Fruit fly (Drosophila melanogaster) whole organism, prepupa: Measurements from ENCODE around the gene Polr1B.

ENCODE experiments used
- Blimp-1 ChIP-seq: fragments of 200-800 bp; sonication (Bioruptor generic); optimal IDR thresholded peaks from 3 replicates; lab custom pipeline; 2017; ENCODE audit warnings: missing biosample characterization, missing genetic modification characterization, mild to moderate bottlenecking, moderate library complexity, missing genetic modification reagents
- CG10631 ChIP-seq: fragments of 200-800 bp; sonication (Bioruptor generic); optimal IDR thresholded peaks from 2 replicates; lab custom pipeline; 2016; ENCODE audit warnings: missing biosample characterization, missing genetic modification characterization
- CG11294 ChIP-seq: fragments of 200-800 bp; sonication (Bioruptor generic); IDR thresholded peaks from 2 replicates; pipeline ENCODE4 v1.3.6; 2022; ENCODE audit warnings: missing biosample characterization, missing genetic modification characterization
- CG11762 ChIP-seq: fragments of 200-800 bp; sonication (Bioruptor generic); optimal IDR thresholded peaks from 3 replicates; lab custom pipeline; 2016; ENCODE audit warnings: missing biosample characterization, missing genetic modification characterization; ENCODE audit not compliant: insufficient read depth
- CG11902 ChIP-seq: fragments of 200-800 bp; sonication (Bioruptor generic); optimal IDR thresholded peaks from 3 replicates; lab custom pipeline; 2016; ENCODE audit warnings: missing biosample characterization, missing genetic modification characterization
- CG15336 ChIP-seq: fragments of 200-800 bp; sonication (Bioruptor generic); IDR thresholded peaks from 2 replicates; pipeline ENCODE4 v1.3.6; 2022; ENCODE audit warnings: missing biosample characterization, missing genetic modification characterization
- CG1621 ChIP-seq: fragments of 200-800 bp; sonication (Bioruptor generic); optimal IDR thresholded peaks from 3 replicates; lab custom pipeline; 2018; ENCODE audit warnings: missing biosample characterization, mild to moderate bottlenecking, missing genetic modification characterization
- CG16779 ChIP-seq: fragments of 200-800 bp; sonication (Bioruptor generic); optimal IDR thresholded peaks from 3 replicates; lab custom pipeline; 2017; ENCODE audit warnings: missing biosample characterization, mild to moderate bottlenecking, missing genetic modification characterization
- CG3032 ChIP-seq: fragments of 200-800 bp; optimal IDR thresholded peaks from 2 replicates; lab custom pipeline; 2019; ENCODE audit warnings: missing biosample characterization, mild to moderate bottlenecking, missing genetic modification characterization, moderate library complexity
- CG32006 ChIP-seq: fragments of 200-800 bp; sonication (Bioruptor generic); optimal IDR thresholded peaks from 3 replicates; lab custom pipeline; 2017; ENCODE audit warnings: missing biosample characterization, mild to moderate bottlenecking, missing genetic modification characterization
- CG34406 ChIP-seq: fragments of 200-800 bp; sonication (Bioruptor generic); optimal IDR thresholded peaks from 3 replicates; lab custom pipeline; 2016; ENCODE audit warnings: missing biosample characterization, missing genetic modification characterization
- CG3919 ChIP-seq: fragments of 200-800 bp; sonication (Bioruptor generic); optimal IDR thresholded peaks from 3 replicates; lab custom pipeline; 2016; ENCODE audit warnings: missing biosample characterization, missing genetic modification characterization
- CG4318 ChIP-seq: fragments of 200-800 bp; sonication (Bioruptor generic); optimal IDR thresholded peaks from 3 replicates; lab custom pipeline; 2017; ENCODE audit warnings: missing biosample characterization, mild to moderate bottlenecking, missing genetic modification characterization
- CG6163 ChIP-seq: fragments of 200-800 bp; sonication (Bioruptor generic); IDR thresholded peaks from 3 replicates; pipeline ENCODE4 v1.3.6; 2022; ENCODE audit warnings: missing biosample characterization, missing genetic modification characterization
- CG6792 ChIP-seq: fragments of 200-800 bp; sonication (Bioruptor generic); optimal IDR thresholded peaks from 3 replicates; lab custom pipeline; 2016; ENCODE audit warnings: missing biosample characterization, missing genetic modification characterization
- CG6808 ChIP-seq: fragments of 200-800 bp; sonication (Bioruptor generic); optimal IDR thresholded peaks from 3 replicates; lab custom pipeline; 2017; ENCODE audit warnings: missing biosample characterization, missing genetic modification characterization, mild to moderate bottlenecking, moderate library complexity, missing genetic modification reagents
- CG6854 ChIP-seq: fragments of 200-800 bp; sonication (Bioruptor generic); optimal IDR thresholded peaks from 2 replicates; lab custom pipeline; 2017; ENCODE audit warnings: missing biosample characterization, mild to moderate bottlenecking, missing genetic modification characterization
- CG8119 ChIP-seq: fragments of 200-800 bp; sonication (Bioruptor generic); IDR thresholded peaks from 3 replicates; pipeline ENCODE4 v1.3.6; 2022; ENCODE audit warnings: missing biosample characterization, missing genetic modification characterization
- CG8319 ChIP-seq: fragments of 200-800 bp; sonication (Bioruptor generic); optimal IDR thresholded peaks from 3 replicates; lab custom pipeline; 2016; ENCODE audit warnings: missing biosample characterization, missing genetic modification characterization
- Eip78C ChIP-seq: fragments of 200-800 bp; sonication (Bioruptor generic); peaks from one replicate; lab custom pipeline; 2016; ENCODE audit warnings: missing biosample characterization, missing genetic modification characterization
- Ets21C ChIP-seq: fragments of 200-800 bp; sonication (Bioruptor generic); optimal IDR thresholded peaks from 3 replicates; lab custom pipeline; 2016; ENCODE audit warnings: missing biosample characterization, missing genetic modification characterization
- Ets96B ChIP-seq: fragments of 200-800 bp; optimal IDR thresholded peaks from 2 replicates; lab custom pipeline; 2019; ENCODE audit warnings: missing biosample characterization, mild to moderate bottlenecking, missing genetic modification characterization, moderate library complexity
- Gug ChIP-seq: fragments of 200-800 bp; sonication (Bioruptor generic); IDR thresholded peaks from 2 replicates; pipeline ENCODE4 v1.3.6; 2022; ENCODE audit warnings: missing biosample characterization, missing genetic modification characterization
- Hr38 ChIP-seq: sonication (Bioruptor generic); optimal IDR thresholded peaks from 2 replicates; lab custom pipeline; 2016; ENCODE audit warnings: missing biosample characterization, missing genetic modification characterization
- Hr39 ChIP-seq: fragments of 200-800 bp; sonication (Bioruptor generic); optimal IDR thresholded peaks from 2 replicates; lab custom pipeline; 2016; ENCODE audit warnings: missing biosample characterization, missing genetic modification characterization
- Hr4 ChIP-seq: fragments of 200-800 bp; sonication (Bioruptor generic); optimal IDR thresholded peaks from 3 replicates; lab custom pipeline; 2016; ENCODE audit warnings: missing biosample characterization, missing genetic modification characterization
- Lpt ChIP-seq: fragments of 200-800 bp; sonication (Bioruptor generic); optimal IDR thresholded peaks from 3 replicates; lab custom pipeline; 2016; ENCODE audit warnings: missing biosample characterization, missing genetic modification characterization
- Met ChIP-seq: fragments of 200-800 bp; sonication (Bioruptor generic); optimal IDR thresholded peaks from 3 replicates; lab custom pipeline; 2016; ENCODE audit warnings: missing biosample characterization, missing genetic modification characterization
- OdsH ChIP-seq: fragments of 200-800 bp; sonication (Bioruptor generic); optimal IDR thresholded peaks from 3 replicates; lab custom pipeline; 2016; ENCODE audit warnings: missing biosample characterization, missing genetic modification characterization
- Smox ChIP-seq: fragments of 200-800 bp; sonication (Bioruptor generic); optimal IDR thresholded peaks from 3 replicates; lab custom pipeline; 2016; ENCODE audit warnings: missing biosample characterization, missing genetic modification characterization
- Sox102F ChIP-seq: fragments of 200-800 bp; sonication (Bioruptor generic); optimal IDR thresholded peaks from 2 replicates; lab custom pipeline; 2016; ENCODE audit warnings: missing biosample characterization, mild to moderate bottlenecking, missing genetic modification characterization
- Sox14 ChIP-seq: fragments of 200-800 bp; sonication (Bioruptor generic); optimal IDR thresholded peaks from 3 replicates; lab custom pipeline; 2016; ENCODE audit warnings: missing biosample characterization, missing genetic modification characterization
- Sox15 ChIP-seq: fragments of 200-800 bp; sonication (Bioruptor generic); optimal IDR thresholded peaks from 3 replicates; lab custom pipeline; 2016; ENCODE audit warnings: missing biosample characterization, missing genetic modification characterization
- acj6 ChIP-seq: fragments of 200-800 bp; sonication (Bioruptor generic); optimal IDR thresholded peaks from 3 replicates; lab custom pipeline; 2016; ENCODE audit warnings: missing biosample characterization, missing genetic modification characterization
- dac ChIP-seq: fragments of 200-800 bp; sonication (Bioruptor generic); optimal IDR thresholded peaks from 2 replicates; lab custom pipeline; 2017; ENCODE audit warnings: missing biosample characterization, mild to moderate bottlenecking, missing genetic modification characterization
- dsx ChIP-seq: fragments of 200-800 bp; optimal IDR thresholded peaks from 3 replicates; lab custom pipeline; 2019; ENCODE audit warnings: missing biosample characterization, mild to moderate bottlenecking, missing genetic modification characterization, moderate library complexity; ENCODE audit not compliant: poor library complexity, severe bottlenecking
- eg ChIP-seq: fragments of 200-800 bp; sonication (Bioruptor generic); IDR thresholded peaks from 3 replicates; pipeline ENCODE4 v1.3.6; 2022; ENCODE audit warnings: missing biosample characterization, missing genetic modification characterization
- esn ChIP-seq: fragments of 200-800 bp; sonication (Bioruptor generic); optimal IDR thresholded peaks from 2 replicates; lab custom pipeline; 2016; ENCODE audit warnings: missing biosample characterization, mild to moderate bottlenecking, missing genetic modification characterization, moderate library complexity
- fd59A ChIP-seq: fragments of 200-800 bp; sonication (Bioruptor generic); optimal IDR thresholded peaks from 2 replicates; lab custom pipeline; 2017; ENCODE audit warnings: missing biosample characterization, mild to moderate bottlenecking, missing genetic modification characterization, missing genetic modification reagents
- fd85E ChIP-seq: fragments of 200-800 bp; sonication (Bioruptor generic); optimal IDR thresholded peaks from 3 replicates; lab custom pipeline; 2016; ENCODE audit warnings: missing biosample characterization, missing genetic modification characterization
- fkh ChIP-seq: fragments of 200-800 bp; sonication (Bioruptor generic); optimal IDR thresholded peaks from 3 replicates; lab custom pipeline; 2017; ENCODE audit warnings: missing biosample characterization, mild to moderate bottlenecking, missing genetic modification characterization, moderate library complexity
- pdm3 ChIP-seq: fragments of 200-800 bp; sonication (Bioruptor generic); optimal IDR thresholded peaks from 3 replicates; lab custom pipeline; 2016; ENCODE audit warnings: missing biosample characterization, missing genetic modification characterization
- salr ChIP-seq, 2 experiments: fragments of 200-800 bp; sonication (Bioruptor generic); optimal IDR thresholded peaks; 3 replicates each; lab custom pipeline; 2016 to 2018; ENCODE audit warnings: missing biosample characterization in 2 of 2, missing genetic modification characterization in 2 of 2, mild to moderate bottlenecking in 1 of 2
- svp ChIP-seq: fragments of 200-800 bp; sonication (Bioruptor generic); peaks from one replicate; lab custom pipeline; 2016; ENCODE audit warnings: missing biosample characterization, missing genetic modification characterization
- vri ChIP-seq: fragments of 200-800 bp; sonication (Bioruptor generic); optimal IDR thresholded peaks from 3 replicates; lab custom pipeline; 2016; ENCODE audit warnings: missing biosample characterization, mild to moderate bottlenecking, missing genetic modification characterization

Gene Polr1B

DNA sequence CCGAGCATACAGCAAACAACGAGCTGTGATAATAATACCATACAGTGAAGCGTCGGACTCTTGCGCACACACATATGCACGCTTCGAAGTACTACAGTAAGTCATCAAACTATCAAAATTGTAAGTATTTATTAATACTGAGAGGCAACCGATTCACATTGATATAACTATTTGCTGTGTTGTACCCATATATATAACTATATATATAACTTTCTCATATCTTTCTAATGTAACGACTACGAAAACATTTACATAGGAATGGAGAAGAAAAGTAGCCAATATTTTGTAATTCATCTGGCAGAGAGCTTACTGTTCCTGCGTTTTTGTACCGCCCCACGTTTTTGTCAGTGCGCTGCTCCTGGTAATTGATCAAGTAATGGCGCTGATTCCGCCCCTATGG lies 8.8 kb downstream of the Polr1B start:
- TF ChIP-seq Met (GFP tag; lab: Kevin White, UChicago) (no peak), CG11762 (peak; percentile 26), Sox15 (GFP tag; lab: Kevin White, UChicago) (no peak), dac (peak; percentile 3), Hr38 (no peak), CG15336 (GFP tag; lab: Robert Waterston, UW) (peak; percentile 66), CG11294 (GFP tag; lab: Robert Waterston, UW) (peak; percentile 14; the same call in 1 of the 2 replicates), CG6163 (no peak), eg (GFP tag; lab: Robert Waterston, UW) (no peak; the same call in 2 of the 3 replicates), Hr4 (GFP tag; lab: Kevin White, UChicago) (peak; percentile 81), CG16779 (tag; lab: Kevin White, UChicago) (no peak), esn (GFP tag; lab: Kevin White, UChicago) (no peak), CG3919 (GFP tag; lab: Kevin White, UChicago) (no peak), CG11902 (GFP tag; lab: Kevin White, UChicago) (no peak), Eip78C (GFP tag; lab: Kevin White, UChicago) (no peak), salr (GFP tag; optimal IDR thresholded peaks at IDR 0.05; lab: Kevin White, UChicago) (peak in 1 of 2 experiments; percentile 41), fd59A (GFP tag; lab: Kevin White, UChicago) (peak; percentile 22), fd85E (GFP tag; lab: Kevin White, UChicago) (no peak), Lpt (GFP tag; lab: Kevin White, UChicago) (no peak), CG8319 (no peak), svp (GFP tag; lab: Kevin White, UChicago) (no peak), CG3032 (tag; lab: Kevin White, UChicago) (peak; percentile 42), CG34406 (GFP tag; lab: Kevin White, UChicago) (no peak), Sox102F (GFP tag; lab: Kevin White, UChicago) (no peak), CG8119 (peak; percentile 70), fkh (GFP tag; lab: Kevin White, UChicago) (no peak), vri (GFP tag; lab: Kevin White, UChicago) (no peak)

dm6 chr2L:413894-414293 lies 9.8 kb downstream of the Polr1B start:
- TF ChIP-seq Sox14 (GFP tag; lab: Kevin White, UChicago) = no peak
- TF ChIP-seq svp (GFP tag; lab: Kevin White, UChicago) = peak; percentile 94
- TF ChIP-seq CG6163 = 0 out of 3 replicates have a peak, but pooled peaks have one; percentile 5

dm6 chr2L:414593-415399 lies 10.7 kb downstream of the Polr1B start, which contains the start of the genes AP-2alpha and ebi:
Gene AP-2alpha, minus strand, starts transcription at chr2L:414777.
Gene ebi, plus strand, starts transcription at chr2L:415067.
- TF ChIP-seq CG11294 (GFP tag; lab: Robert Waterston, UW) (peak; percentile 58; the same call in 1 of the 2 replicates), CG32006 (GFP tag; lab: Kevin White, UChicago) (peak; percentile 88), salr (GFP tag; optimal IDR thresholded peaks at IDR 0.05; lab: Kevin White, UChicago) (peak; percentile 47 to 78), dac (peak; percentile 86), CG6808 (peak; percentile 77), pdm3 (GFP tag; lab: Kevin White, UChicago) (peak; percentile 94), Blimp-1 (GFP tag; lab: Kevin White, UChicago) (peak; percentile 38), Hr38 (peak; percentile 20), fkh (GFP tag; lab: Kevin White, UChicago) (peak; percentile 79), eg (GFP tag; lab: Robert Waterston, UW) (peak; percentile 84), fd85E (GFP tag; lab: Kevin White, UChicago) (no peak), Hr39 (peak; percentile 96), CG15336 (GFP tag; lab: Robert Waterston, UW) (peak; percentile 77), Gug (peak; percentile 64), OdsH (peak; percentile 91), CG4318 (no peak), Ets21C (GFP tag; lab: Kevin White, UChicago) (peak; percentile 93), fd59A (GFP tag; lab: Kevin White, UChicago) (peak; percentile 78), CG1621 (peak; percentile 74), CG8319 (peak; percentile 71), dsx (GFP tag; lab: Kevin White, UChicago) (peak; percentile 71), CG6792 (peak; percentile 84), svp (GFP tag; lab: Kevin White, UChicago) (peak; percentile 96), Ets96B (tag; lab: Kevin White, UChicago) (peak; percentile 72), CG10631 (GFP tag; lab: Kevin White, UChicago) (peak; percentile 88), CG6854 (peak; percentile 4), Smox (GFP tag; lab: Kevin White, UChicago) (no peak), Met (GFP tag; lab: Kevin White, UChicago) (peak; percentile 88), acj6 (GFP tag; lab: Kevin White, UChicago) (peak; percentile 85)
